Fruit fly (Drosophila melanogaster): ENCODE results near the gene CG6418.

CG6418 gene

dm6 chr3L:10866633-10867379 lies 12.0 kb downstream of the CG6418 start (continued):
- TF ChIP-seq CG3995 (GFP tag; optimal IDR thresholded peaks at IDR 0.05): peak; percentile 12
- peak; percentile 51; the same call in 1 of the 2 replicates for TF ChIP-seq sens-2 (GFP tag; IDR thresholded peaks at IDR 0.05)
- no peak for TF ChIP-seq CG14710 (tag; optimal IDR thresholded peaks at IDR 0.05)
- peak; percentile 95 for TF ChIP-seq sd (tag; optimal IDR thresholded peaks at IDR 0.05)
- TF ChIP-seq CG3281 (GFP tag; optimal IDR thresholded peaks at IDR 0.05): peak; percentile 71
- TF ChIP-seq CG11504 (tag; optimal IDR thresholded peaks at IDR 0.05): peak; percentile 41
- TF ChIP-seq hb (GFP tag; IDR thresholded peaks at IDR 0.05; ENCODE audit: partially characterized antibody): no peak
- no peak for TF ChIP-seq CG34224 (GFP tag; IDR thresholded peaks at IDR 0.05; ENCODE audit: partially characterized antibody)
- TF ChIP-seq cwo (GFP tag; optimal IDR thresholded peaks at IDR 0.05): peak; percentile 95
- peak; percentile 37; the same call in 1 of the 4 replicates for TF ChIP-seq Gug (GFP tag; IDR thresholded peaks at IDR 0.05)
- TF ChIP-seq kni (GFP tag; optimal IDR thresholded peaks at IDR 0.05): no peak
- TF ChIP-seq CG7745 (tag; optimal IDR thresholded peaks at IDR 0.05): no peak
- peak; percentile 80 for TF ChIP-seq Rfx (GFP tag; IDR thresholded peaks at IDR 0.05)
- no peak for TF ChIP-seq Sry-δ (GFP tag; optimal IDR thresholded peaks at IDR 0.05)
- no peak for TF ChIP-seq cad (GFP tag; optimal IDR thresholded peaks at IDR 0.05)
- peak; percentile 43 for TF ChIP-seq CG7556 (GFP tag; optimal IDR thresholded peaks at IDR 0.05)
- TF ChIP-seq seq (GFP tag; IDR thresholded peaks at IDR 0.05): no peak
- no peak for TF ChIP-seq inv (GFP tag; IDR thresholded peaks at IDR 0.05; ENCODE audit: partially characterized antibody)
- TF ChIP-seq dysf (GFP tag; IDR thresholded peaks at IDR 0.05): peak; percentile 71; the same call in 2 of the 3 replicates
- 0 out of 2 replicates have a peak, but pooled peaks have one; percentile 37 for TF ChIP-seq wdn (GFP tag; IDR thresholded peaks at IDR 0.05)
- peak; percentile 38 for TF ChIP-seq esg (GFP tag; conservative IDR thresholded peaks at IDR 0.05)
- TF ChIP-seq mam (GFP tag; optimal IDR thresholded peaks at IDR 0.05): peak; percentile 61
- TF ChIP-seq ken (GFP tag; IDR thresholded peaks at IDR 0.05): 0 out of 3 replicates have a peak, but pooled peaks have one; percentile 38
- peak; percentile 25 for TF ChIP-seq NK7.1 (GFP tag; optimal IDR thresholded peaks at IDR 0.05)
- peak; percentile 46 for TF ChIP-seq CG7786 (GFP tag; optimal IDR thresholded peaks at IDR 0.05)
- peak; percentile 19; the same call in 1 of the 3 replicates for TF ChIP-seq Aef1 (GFP tag; IDR thresholded peaks at IDR 0.05)
- TF ChIP-seq Hmr (GFP tag; optimal IDR thresholded peaks at IDR 0.05): peak; percentile 54

DNA sequence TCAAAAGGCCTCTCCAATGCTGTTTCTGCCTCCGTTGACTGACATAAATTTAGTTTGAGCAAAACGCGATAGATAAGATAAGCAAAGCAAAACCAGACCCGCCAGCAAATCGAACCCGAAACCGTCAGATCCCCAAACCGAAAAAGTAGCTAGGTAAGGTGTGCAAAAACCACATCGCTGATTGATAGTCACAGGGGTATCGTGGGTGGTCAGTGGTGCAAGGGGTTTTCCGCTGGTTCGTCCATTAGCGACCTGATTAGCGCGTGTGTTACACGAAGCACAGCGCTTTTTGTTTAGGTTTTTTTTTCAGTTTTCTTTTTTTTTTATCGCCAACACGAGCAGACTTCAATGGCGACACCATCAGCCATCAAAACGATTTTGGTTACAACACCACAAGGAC lies 14.9 kb downstream of the CG6418 start:
- TF ChIP-seq CG6254 (GFP tag; optimal IDR thresholded peaks at IDR 0.05) (no peak), Dad (GFP tag; optimal IDR thresholded peaks at IDR 0.05) (no peak), CG12071 (GFP tag; optimal IDR thresholded peaks at IDR 0.05) (no peak), mirr (GFP tag; optimal IDR thresholded peaks at IDR 0.05) (peak; percentile 29), Med (GFP tag) (peak; percentile 58), CG8924 (tag; optimal IDR thresholded peaks at IDR 0.05) (no peak), CG10543 (GFP tag; optimal IDR thresholded peaks at IDR 0.05) (peak; percentile 33), Dek (tag; optimal IDR thresholded peaks at IDR 0.05) (no peak), vnd (GFP tag; IDR thresholded peaks at IDR 0.05; ENCODE audit: partially characterized antibody) (no peak), cwo (GFP tag; optimal IDR thresholded peaks at IDR 0.05) (peak; percentile 61), sc (optimal IDR thresholded peaks at IDR 0.05) (no peak), sc (GFP tag; optimal IDR thresholded peaks at IDR 0.05) (no peak), otp (GFP tag; IDR thresholded peaks at IDR 0.05) (0 out of 3 replicates have a peak, but pooled peaks have one; percentile 26), CG18599 (GFP tag; optimal IDR thresholded peaks at IDR 0.05) (no peak), Hey (tag; optimal IDR thresholded peaks at IDR 0.05) (peak; percentile 2), luna (GFP tag; optimal IDR thresholded peaks at IDR 0.05) (no peak), sens (GFP tag) (no peak), row (GFP tag; IDR thresholded peaks at IDR 0.05) (0 out of 3 replicates have a peak, but pooled peaks have one; percentile 17), crol (GFP tag; IDR thresholded peaks at IDR 0.05) (peak; percentile 66), lab (GFP tag; optimal IDR thresholded peaks at IDR 0.05) (peak; percentile 18), sug (tag; optimal IDR thresholded peaks at IDR 0.05) (peak; percentile 82), ato (GFP tag; IDR thresholded peaks at IDR 0.05; ENCODE audit: partially characterized antibody) (no peak), slbo (GFP tag; IDR thresholded peaks at IDR 0.05) (no peak), rib (GFP tag; IDR thresholded peaks at IDR 0.05) (peak; percentile 54; the same call in 1 of the 2 replicates)
